Worm (Caenorhabditis elegans) whole organism, L3 larva: ENCODE data around the gene Y44A6B.3.

ENCODE experiments used
- egl-27 ChIP-seq: sonication (generic microtip); optimal IDR thresholded peaks from 4 replicates; lab custom pipeline; 2017; ENCODE audit warnings: missing biosample characterization, missing genetic modification reagents, missing genetic modification characterization
- jun-1 ChIP-seq: fragments of 150-350 bp; optimal IDR thresholded peaks from 2 replicates; lab custom pipeline; 2014; ENCODE audit warnings: missing biosample characterization, missing genetic modification reagents, missing genetic modification characterization

ce11 chrV:20654350-20654749 is 16.1 kb upstream of the Y44A6B.3 start, which contains the start of gene mnr-1:
- TF ChIP-seq jun-1 (no peak), egl-27 (tag; lab: Kevin White, UChicago) (no peak)
